Fruit fly (Drosophila melanogaster): ENCODE measurements around the gene CG13005.
A peak's percentile ranks its signal among the peaks of the same experiment; 100 is the strongest.

CG13005 gene

dm6 chrX:16833097-16833496 lies 29.6 kb downstream of the CG13005 start (continued):
- TF ChIP-seq psq (GFP tag; optimal IDR thresholded peaks at IDR 0.05) (no peak), CG18011 (GFP tag; optimal IDR thresholded peaks at IDR 0.05) (peak; percentile 6), lov (optimal IDR thresholded peaks at IDR 0.05) (no peak), lov (GFP tag; IDR thresholded peaks at IDR 0.05) (peak; percentile 67; the same call in 2 of the 3 replicates), z (GFP tag; IDR thresholded peaks at IDR 0.05) (no peak), Nf-YC (tag; optimal IDR thresholded peaks at IDR 0.05) (peak; percentile 31), CG11398 (GFP tag; optimal IDR thresholded peaks at IDR 0.05) (no peak), CG9609 (GFP tag; optimal IDR thresholded peaks at IDR 0.05) (peak; percentile 48), CG7786 (GFP tag; optimal IDR thresholded peaks at IDR 0.05) (peak; percentile 53), Eip74EF (GFP tag; optimal IDR thresholded peaks at IDR 0.05) (peak in 1 of 2 experiments; percentile 82), sens (GFP tag) (peak; percentile 98), btn (GFP tag; optimal IDR thresholded peaks at IDR 0.05) (peak; percentile 73), tx (GFP tag; optimal IDR thresholded peaks at IDR 0.05) (peak; percentile 55), H2.0 (GFP tag; IDR thresholded peaks at IDR 0.05) (peak; percentile 62), CG9215 (GFP tag; IDR thresholded peaks at IDR 0.05) (peak; percentile 53), Hr78 (GFP tag; optimal IDR thresholded peaks at IDR 0.05) (peak in 1 of 2 experiments; percentile 61), CG15011 (GFP tag; optimal IDR thresholded peaks at IDR 0.05) (peak; percentile 47), Sry-β (GFP tag; optimal IDR thresholded peaks at IDR 0.05) (peak; percentile 24), CG8281 (tag; optimal IDR thresholded peaks at IDR 0.05) (peak; percentile 63), CG3838 (GFP tag; optimal IDR thresholded peaks at IDR 0.05) (no peak), CG14710 (tag; optimal IDR thresholded peaks at IDR 0.05) (peak; percentile 66), disco-r (GFP tag; optimal IDR thresholded peaks at IDR 0.05) (peak; percentile 40), pfk (GFP tag; optimal IDR thresholded peaks at IDR 0.05) (no peak), CG17802 (tag; optimal IDR thresholded peaks at IDR 0.05) (peak; percentile 39), lilli (GFP tag; optimal IDR thresholded peaks at IDR 0.05) (peak; percentile 60), CG2875 (GFP tag; optimal IDR thresholded peaks at IDR 0.05) (peak; percentile 69), gro (GFP tag; optimal IDR thresholded peaks at IDR 0.05) (no peak), ewg (GFP tag; optimal IDR thresholded peaks at IDR 0.05) (peak; percentile 68), hbn (GFP tag; IDR thresholded peaks at IDR 0.05; ENCODE audit: partially characterized antibody) (no peak), CG12071 (GFP tag; optimal IDR thresholded peaks at IDR 0.05) (peak; percentile 77), cas (GFP tag; IDR thresholded peaks at IDR 0.05) (no peak), CG12659 (GFP tag; optimal IDR thresholded peaks at IDR 0.05) (peak; percentile 62), hkb (optimal IDR thresholded peaks at IDR 0.05) (no peak), hkb (GFP tag; IDR thresholded peaks at IDR 0.05) (peak; percentile 85), Hey (tag; optimal IDR thresholded peaks at IDR 0.05) (no peak), Meics (GFP tag; optimal IDR thresholded peaks at IDR 0.05) (peak; percentile 56), Hmx (GFP tag; optimal IDR thresholded peaks at IDR 0.05) (no peak), NfI (GFP tag; optimal IDR thresholded peaks at IDR 0.05) (peak; percentile 77), Mes4 (GFP tag; optimal IDR thresholded peaks at IDR 0.05) (peak; percentile 69), Stat92E (GFP tag; optimal IDR thresholded peaks at IDR 0.05) (peak in 1 of 3 experiments; percentile 18), CG6854 (GFP tag; optimal IDR thresholded peaks at IDR 0.05) (peak; percentile 9), oc (tag; optimal IDR thresholded peaks at IDR 0.05) (peak; percentile 83), D19B (GFP tag; optimal IDR thresholded peaks at IDR 0.05) (peak; percentile 19), Atf6 (GFP tag; IDR thresholded peaks at IDR 0.05) (0 out of 2 replicates have a peak, but pooled peaks have one; percentile 24), ham (GFP tag; IDR thresholded peaks at IDR 0.05) (no peak), Awh (GFP tag; IDR thresholded peaks at IDR 0.05) (peak; percentile 74), ara (GFP tag; IDR thresholded peaks at IDR 0.05) (peak; percentile 70), Xrp1 (GFP tag; IDR thresholded peaks at IDR 0.05) (peak; percentile 84), ind (GFP tag; optimal IDR thresholded peaks at IDR 0.05) (peak; percentile 73), CG4424 (GFP tag; optimal IDR thresholded peaks at IDR 0.05) (peak; percentile 79), MTF-1 (GFP tag; optimal IDR thresholded peaks at IDR 0.05; ENCODE audit: borderline replicate concordance) (peak; percentile 41)

Measured in whole organism, embryonic.